Worm (Caenorhabditis elegans): ENCODE results near the gene kin-29.

DNA sequence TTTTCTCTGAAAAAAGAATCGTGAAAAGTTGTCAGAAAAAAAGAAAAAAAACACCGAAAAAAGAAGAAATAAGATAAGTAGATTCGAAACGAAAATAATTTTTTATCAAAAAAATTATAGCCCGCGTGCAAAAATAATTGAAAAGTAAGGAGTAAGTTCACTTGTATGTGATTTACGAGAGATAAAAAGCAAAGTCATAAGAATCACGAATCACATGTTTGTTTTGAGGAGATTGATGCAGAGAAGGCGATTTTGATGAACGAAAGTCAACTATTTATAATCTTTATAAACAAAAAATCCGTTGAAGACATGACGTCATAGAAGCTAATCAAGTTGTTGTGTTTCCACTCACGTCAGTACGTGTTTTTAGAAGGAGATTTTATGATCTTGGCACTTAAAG is 12.0 kb downstream of the kin-29 start, which contains the start of gene Y71H10B.1:
- no peak for TF ChIP-seq aly-2 (tag; optimal IDR thresholded peaks at IDR 0.05)
- no peak for TF ChIP-seq snpc-4 (tag; optimal IDR thresholded peaks at IDR 0.05)
- no peak for TF ChIP-seq blmp-1 (tag; optimal IDR thresholded peaks at IDR 0.05; ENCODE audit: insufficient read depth)
- TF ChIP-seq ama-1 (optimal IDR thresholded peaks at IDR 0.05): no peak
- no peak for TF ChIP-seq unc-62 (GFP tag; optimal IDR thresholded peaks at IDR 0.05)
- TF ChIP-seq nhr-12 (tag; optimal IDR thresholded peaks at IDR 0.05): no peak
- no peak for TF ChIP-seq unc-55 (GFP tag; optimal IDR thresholded peaks at IDR 0.05)
- no peak for TF ChIP-seq nhr-11 (tag; optimal IDR thresholded peaks at IDR 0.05)
- no peak for TF ChIP-seq nhr-237 (tag; optimal IDR thresholded peaks at IDR 0.05)
- no peak for TF ChIP-seq ceh-16 (tag; optimal IDR thresholded peaks at IDR 0.05)

Data from whole organism, L2 larva.